Fruit fly (Drosophila melanogaster) whole organism, wandering third instar larva: ENCODE data around the gene heix.

ENCODE experiments used
- CG32264 ChIP-seq: fragments of 200-800 bp; sonication (Bioruptor generic); optimal IDR thresholded peaks from 2 replicates; lab custom pipeline; 2016; ENCODE audit warnings: missing biosample characterization, missing genetic modification characterization
- Jra ChIP-seq: sonication (Bioruptor generic); optimal IDR thresholded peaks from 2 replicates; lab custom pipeline; 2016; ENCODE audit warnings: missing biosample characterization, missing genetic modification characterization
- OdsH ChIP-seq: fragments of 200-800 bp; sonication (Bioruptor generic); optimal IDR thresholded peaks from 2 replicates; lab custom pipeline; 2016; ENCODE audit warnings: missing biosample characterization, mild to moderate bottlenecking, missing genetic modification characterization
- rgr ChIP-seq: fragments of 200-800 bp; sonication (Bioruptor generic); optimal IDR thresholded peaks from 3 replicates; lab custom pipeline; 2016; ENCODE audit warnings: missing biosample characterization, mild to moderate bottlenecking, missing genetic modification characterization
- usp ChIP-seq: fragments of >200 bp; optimal IDR thresholded peaks from 2 replicates; lab custom pipeline; 2017; ENCODE audit warnings: missing biosample characterization, missing genetic modification characterization

DNA sequence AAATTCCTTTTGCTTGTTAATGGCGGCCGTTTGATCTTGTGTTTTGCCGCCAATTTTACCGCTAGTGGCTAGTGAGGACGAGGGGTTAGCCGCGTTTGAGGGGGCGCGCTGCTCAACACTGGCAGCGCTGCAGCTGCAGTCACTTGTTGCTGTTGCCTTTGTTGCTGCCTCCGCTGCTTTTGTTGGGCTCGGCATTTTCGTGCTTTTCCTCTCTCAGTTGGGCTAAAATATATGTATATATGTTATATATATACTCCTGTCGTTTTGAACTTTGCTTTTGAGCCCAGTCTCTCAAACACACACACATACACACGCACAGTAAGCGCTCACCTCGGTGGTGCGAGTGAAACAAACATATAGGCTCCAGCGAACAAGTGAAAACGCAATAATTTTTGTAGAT, 25.2 kb upstream of the heix start:
- no peak for TF ChIP-seq usp (GFP tag; lab: Kevin White, UChicago)
- peak; percentile 28 for TF ChIP-seq rgr (GFP tag; lab: Kevin White, UChicago)
- TF ChIP-seq Jra (GFP tag; lab: Kevin White, UChicago): no peak
- no peak for TF ChIP-seq CG32264 (GFP tag; lab: Kevin White, UChicago)
- TF ChIP-seq OdsH (GFP tag; lab: Kevin White, UChicago): no peak
